Fruit fly (Drosophila melanogaster) whole organism, embryonic: ENCODE results near the gene Xe7.

Experiments used
- Antp ChIP-seq: fragments of 200-800 bp; sonication (Bioruptor generic); optimal IDR thresholded peaks from 3 replicates; lab custom pipeline; 2016; ENCODE audit warnings: missing biosample characterization, missing genetic modification characterization
- C15 ChIP-seq: fragments of 200-800 bp; sonication (Bioruptor generic); IDR thresholded peaks from 3 replicates; pipeline ENCODE4 v1.3.6; 2022; ENCODE audit warnings: missing biosample characterization, missing genetic modification characterization
- CG10209 ChIP-seq: fragments of 200-800 bp; sonication (Bioruptor generic); optimal IDR thresholded peaks from 3 replicates; lab custom pipeline; 2017; ENCODE audit warnings: missing biosample characterization, mild to moderate bottlenecking, missing genetic modification characterization, missing genetic modification reagents
- CG10267 ChIP-seq: fragments of 200-800 bp; sonication (Bioruptor generic); optimal IDR thresholded peaks from 2 replicates; lab custom pipeline; 2018; ENCODE audit warnings: missing biosample characterization, mild to moderate bottlenecking, missing genetic modification characterization, moderate library complexity
- CG10462 ChIP-seq: fragments of 200-800 bp; sonication (Bioruptor generic); optimal IDR thresholded peaks from 2 replicates; lab custom pipeline; 2016; ENCODE audit warnings: missing biosample characterization, missing genetic modification characterization
- CG1233 ChIP-seq: fragments of 200-800 bp; sonication (Bioruptor generic); optimal IDR thresholded peaks from 4 replicates; lab custom pipeline; 2018; ENCODE audit warnings: missing biosample characterization, mild to moderate bottlenecking, missing genetic modification characterization
- CG14710 ChIP-seq: fragments of 200-800 bp; sonication (Bioruptor generic); optimal IDR thresholded peaks from 3 replicates; lab custom pipeline; 2019; ENCODE audit warnings: missing biosample characterization, mild to moderate bottlenecking, missing genetic modification characterization, moderate library complexity
- CG1529 ChIP-seq: fragments of 200-800 bp; sonication (Bioruptor generic); optimal IDR thresholded peaks from 3 replicates; lab custom pipeline; 2018; ENCODE audit warnings: missing biosample characterization, missing genetic modification characterization
- CG15514 ChIP-seq: fragments of 200-800 bp; sonication (Bioruptor generic); optimal IDR thresholded peaks from 3 replicates; lab custom pipeline; 2017; ENCODE audit warnings: missing biosample characterization, missing genetic modification characterization, mild to moderate bottlenecking, moderate library complexity, missing genetic modification reagents
- CG18619 ChIP-seq: fragments of 200-800 bp; sonication (Bioruptor generic); optimal IDR thresholded peaks from 3 replicates; lab custom pipeline; 2017; ENCODE audit warnings: missing biosample characterization, mild to moderate bottlenecking, missing genetic modification characterization
- CG2202 ChIP-seq: fragments of 200-800 bp; sonication (Bioruptor generic); optimal IDR thresholded peaks from 2 replicates; lab custom pipeline; 2018; ENCODE audit warnings: missing biosample characterization, mild to moderate bottlenecking, missing genetic modification characterization
- CG3065 ChIP-seq: fragments of 200-800 bp; sonication (Bioruptor generic); optimal IDR thresholded peaks from 2 replicates; lab custom pipeline; 2016; ENCODE audit warnings: missing biosample characterization, missing genetic modification characterization
- CG32767 ChIP-seq: fragments of 200-800 bp; sonication (Bioruptor generic); IDR thresholded peaks from 2 replicates; pipeline ENCODE4 v1.3.6; 2022; ENCODE audit warnings: missing biosample characterization, missing genetic modification characterization
- CG4328 ChIP-seq: fragments of 200-800 bp; sonication (Bioruptor generic); optimal IDR thresholded peaks from 3 replicates; lab custom pipeline; 2017; ENCODE audit warnings: missing biosample characterization, missing genetic modification reagents, missing genetic modification characterization
- CG6654 ChIP-seq: fragments of 200-800 bp; sonication (Bioruptor generic); optimal IDR thresholded peaks from 2 replicates; lab custom pipeline; 2017; ENCODE audit warnings: missing biosample characterization, mild to moderate bottlenecking, missing genetic modification characterization
- CG8359 ChIP-seq: fragments of 200-800 bp; sonication (Bioruptor generic); optimal IDR thresholded peaks from 2 replicates; lab custom pipeline; 2017; ENCODE audit warnings: missing biosample characterization, mild to moderate bottlenecking, missing genetic modification characterization, borderline replicate concordance
- CG8478 ChIP-seq: fragments of >200 bp; optimal IDR thresholded peaks from 2 replicates; lab custom pipeline; 2018
- CG9797 ChIP-seq: fragments of 200-800 bp; sonication (Bioruptor generic); optimal IDR thresholded peaks from 3 replicates; lab custom pipeline; 2018; ENCODE audit warnings: missing biosample characterization, mild to moderate bottlenecking, missing genetic modification characterization
- Camta ChIP-seq: fragments of 200-800 bp; sonication (Bioruptor generic); optimal IDR thresholded peaks from 2 replicates; lab custom pipeline; 2016; ENCODE audit warnings: missing biosample characterization, missing genetic modification characterization
- Dfd ChIP-seq, 2 experiments: fragments of >200 bp; optimal IDR thresholded peaks; 2 replicates each; lab custom pipeline; 2017; ENCODE audit warnings: missing biosample characterization in 2 of 2, missing genetic modification characterization in 2 of 2
- Dll ChIP-seq: fragments of 200-800 bp; sonication (Bioruptor generic); IDR thresholded peaks from 4 replicates; pipeline ENCODE4 v1.3.6; 2022; ENCODE audit warnings: missing biosample characterization, missing genetic modification characterization; ENCODE audit not compliant: partially characterized antibody
- Doc3 ChIP-seq: fragments of 200-800 bp; sonication (Bioruptor generic); IDR thresholded peaks from 3 replicates; pipeline ENCODE4 v1.3.6; 2022; ENCODE audit warnings: missing biosample characterization, missing genetic modification characterization; ENCODE audit not compliant: partially characterized antibody
- Gsc ChIP-seq: fragments of 200-800 bp; sonication (Bioruptor generic); IDR thresholded peaks from 2 replicates; pipeline ENCODE4 v1.3.6; 2022; ENCODE audit warnings: missing biosample characterization, missing genetic modification characterization
- Gug ChIP-seq: fragments of 200-800 bp; sonication (Bioruptor generic); IDR thresholded peaks from 4 replicates; pipeline ENCODE4 v1.3.6; 2022; ENCODE audit warnings: missing biosample characterization, missing genetic modification characterization
- H2.0 ChIP-seq: fragments of 200-800 bp; sonication (Bioruptor generic); IDR thresholded peaks from 2 replicates; pipeline ENCODE4 v1.3.6; 2022; ENCODE audit warnings: missing biosample characterization, missing genetic modification characterization
- HLH4C ChIP-seq: fragments of 200-800 bp; sonication (Bioruptor generic); IDR thresholded peaks from 3 replicates; pipeline ENCODE4 v1.3.6; 2022; ENCODE audit warnings: missing biosample characterization, missing genetic modification characterization; ENCODE audit not compliant: partially characterized antibody
- HmgD ChIP-seq: fragments of 200-800 bp; sonication (Bioruptor generic); optimal IDR thresholded peaks from 3 replicates; lab custom pipeline; 2016; ENCODE audit warnings: missing biosample characterization, missing genetic modification characterization
- Jarid2 ChIP-seq: fragments of 200-800 bp; sonication (Bioruptor generic); optimal IDR thresholded peaks from 3 replicates; lab custom pipeline; 2017; ENCODE audit warnings: mild to moderate bottlenecking, missing biosample characterization, missing genetic modification reagents, missing genetic modification characterization
- Lim3 ChIP-seq: fragments of 200-800 bp; sonication (Bioruptor generic); IDR thresholded peaks from 2 replicates; pipeline ENCODE4 v1.3.6; 2022; ENCODE audit warnings: missing biosample characterization, missing genetic modification characterization
- MTF-1 ChIP-seq: fragments of 200-800 bp; sonication (Bioruptor generic); optimal IDR thresholded peaks from 2 replicates; lab custom pipeline; 2018; ENCODE audit warnings: missing biosample characterization, mild to moderate bottlenecking, missing genetic modification characterization, borderline replicate concordance
- Nf-YA ChIP-seq: fragments of 200-800 bp; sonication (Bioruptor generic); IDR thresholded peaks from 2 replicates; pipeline ENCODE4 v1.3.6; 2022; ENCODE audit warnings: missing biosample characterization, missing genetic modification characterization
- Sox102F ChIP-seq: fragments of 200-800 bp; sonication (Bioruptor generic); optimal IDR thresholded peaks from 2 replicates; lab custom pipeline; 2018; ENCODE audit warnings: missing biosample characterization, mild to moderate bottlenecking, missing genetic modification characterization, moderate library complexity
- Usf ChIP-seq: fragments of 200-800 bp; sonication (Bioruptor generic); optimal IDR thresholded peaks from 2 replicates; lab custom pipeline; 2017; ENCODE audit warnings: missing genotype, missing biosample characterization, missing genetic modification characterization
- cad ChIP-seq: fragments of >200 bp; optimal IDR thresholded peaks from 2 replicates; lab custom pipeline; 2017; ENCODE audit warnings: missing biosample characterization, missing genetic modification characterization
- dan ChIP-seq: fragments of 200-800 bp; sonication (Bioruptor generic); IDR thresholded peaks from 2 replicates; pipeline ENCODE4 v1.3.6; 2022; ENCODE audit warnings: missing biosample characterization, missing genetic modification characterization
- hb ChIP-seq: fragments of 200-800 bp; sonication (Bioruptor generic); IDR thresholded peaks from 3 replicates; pipeline ENCODE4 v1.3.6; 2022; ENCODE audit warnings: missing biosample characterization, missing genetic modification characterization; ENCODE audit not compliant: partially characterized antibody
- hbn ChIP-seq: fragments of 200-800 bp; sonication (Bioruptor generic); IDR thresholded peaks from 2 replicates; pipeline ENCODE4 v1.3.6; 2022; ENCODE audit warnings: missing biosample characterization, missing genetic modification characterization; ENCODE audit not compliant: partially characterized antibody
- onecut ChIP-seq: fragments of 200-800 bp; sonication (Bioruptor generic); IDR thresholded peaks from 2 replicates; pipeline ENCODE4 v1.3.6; 2022; ENCODE audit warnings: missing biosample characterization, missing genetic modification characterization
- row ChIP-seq: fragments of 200-800 bp; sonication (Bioruptor generic); IDR thresholded peaks from 3 replicates; pipeline ENCODE4 v1.3.6; 2022; ENCODE audit warnings: missing biosample characterization, missing genetic modification characterization
- sc ChIP-seq, 3 experiments: fragments of >200 bp in 2 of 3; fragments of 200-800 bp in 1 of 3; sonication (Bioruptor generic) in 1 of 3; optimal IDR thresholded peaks; 2 replicates in 2 of 3; 3 replicates in 1 of 3; lab custom pipeline; 2017; ENCODE audit warnings: mild to moderate bottlenecking in 1 of 3, missing biosample characterization in 1 of 3, missing genetic modification characterization in 1 of 3, missing genetic modification reagents in 1 of 3
- sens-2 ChIP-seq: fragments of 200-800 bp; sonication (Bioruptor generic); IDR thresholded peaks from 2 replicates; pipeline ENCODE4 v1.3.6; 2022; ENCODE audit warnings: missing biosample characterization, missing genetic modification characterization
- ssp ChIP-seq: fragments of 200-800 bp; sonication (Bioruptor generic); IDR thresholded peaks from 2 replicates; pipeline ENCODE4 v1.3.6; 2022; ENCODE audit warnings: missing biosample characterization, missing genetic modification characterization
- stc ChIP-seq: fragments of 200-800 bp; sonication (Bioruptor generic); IDR thresholded peaks from 2 replicates; pipeline ENCODE4 v1.3.6; 2022; ENCODE audit warnings: missing biosample characterization, missing genetic modification characterization
- sug ChIP-seq: fragments of 200-800 bp; optimal IDR thresholded peaks from 2 replicates; lab custom pipeline; 2019; ENCODE audit warnings: missing biosample characterization, mild to moderate bottlenecking, missing genetic modification characterization, moderate library complexity
- tgo ChIP-seq: fragments of 200-800 bp; sonication (Bioruptor generic); IDR thresholded peaks from 3 replicates; pipeline ENCODE4 v1.3.6; 2022; ENCODE audit warnings: missing biosample characterization, missing genetic modification characterization
- tna ChIP-seq: fragments of 200-800 bp; sonication (Bioruptor generic); IDR thresholded peaks from 2 replicates; pipeline ENCODE4 v1.3.6; 2022; ENCODE audit warnings: missing biosample characterization, missing genetic modification characterization; ENCODE audit not compliant: partially characterized antibody
- ttk ChIP-seq: fragments of 200-800 bp; sonication (Bioruptor generic); IDR thresholded peaks from 2 replicates; pipeline ENCODE4 v2.1.2; 2022; ENCODE audit warnings: missing biosample characterization, missing genetic modification characterization
- tup ChIP-seq: fragments of 200-800 bp; sonication (Bioruptor generic); optimal IDR thresholded peaks from 2 replicates; lab custom pipeline; 2016; ENCODE audit warnings: missing biosample characterization, mild to moderate bottlenecking, missing genetic modification characterization, moderate library complexity
- zfh2 ChIP-seq: fragments of 200-800 bp; sonication (Bioruptor generic); optimal IDR thresholded peaks from 2 replicates; lab custom pipeline; 2016; ENCODE audit warnings: missing biosample characterization, missing genetic modification characterization

Xe7 gene

dm6 chr3R:5620387-5620956 lies 48.7 kb downstream of the Xe7 start (continued):
- TF ChIP-seq CG8359 (no peak), Gsc (peak; percentile 13; the same call in 1 of the 2 replicates), CG1529 (peak; percentile 42), Nf-YA (GFP tag; lab: Robert Waterston, UW) (peak; percentile 35; the same call in 1 of the 2 replicates), Antp (GFP tag; lab: Kevin White, UChicago) (peak; percentile 73), Gug (GFP tag; lab: Robert Waterston, UW) (peak; percentile 42; the same call in 2 of the 4 replicates), hb (no peak), Dll (GFP tag; lab: Robert Waterston, UW) (no peak), Sox102F (GFP tag; lab: Kevin White, UChicago) (peak; percentile 73), CG9797 (no peak), HLH4C (GFP tag; lab: Robert Waterston, UW) (no peak), Usf (GFP tag; lab: Kevin White, UChicago) (peak; percentile 6), Jarid2 (GFP tag; lab: Kevin White, UChicago) (no peak), MTF-1 (GFP tag; lab: Kevin White, UChicago) (peak; percentile 25), CG2202 (peak; percentile 27), Lim3 (GFP tag; lab: Robert Waterston, UW) (no peak), CG3065 (no peak), sug (peak; percentile 13), ssp (GFP tag; lab: Robert Waterston, UW) (no peak), CG10462 (GFP tag; lab: Kevin White, UChicago) (peak; percentile 20), ttk (GFP tag; lab: Robert Waterston, UW) (peak; percentile 49; the same call in 1 of the 2 replicates), row (GFP tag; lab: Robert Waterston, UW) (peak; percentile 71), C15 (GFP tag; lab: Robert Waterston, UW) (peak; percentile 17; the same call in 1 of the 3 replicates), Camta (GFP tag; lab: Kevin White, UChicago) (peak; percentile 62), tup (GFP tag; lab: Kevin White, UChicago) (no peak), sc (optimal IDR thresholded peaks at IDR 0.05; lab: Kevin White, UChicago) (no peak), sc (GFP tag; optimal IDR thresholded peaks at IDR 0.05; lab: Kevin White, UChicago) (peak; percentile 39), HmgD (no peak), CG32767 (GFP tag; lab: Robert Waterston, UW) (no peak), CG18619 (GFP tag; lab: Kevin White, UChicago) (peak; percentile 66), Dfd (GFP tag; optimal IDR thresholded peaks at IDR 0.05; lab: Kevin White, UChicago) (no peak), onecut (GFP tag; lab: Robert Waterston, UW) (peak; percentile 39), cad (GFP tag; lab: Kevin White, UChicago) (no peak), CG15514 (peak; percentile 37), CG14710 (tag; lab: Kevin White, UChicago) (peak; percentile 60), CG1233 (GFP tag; lab: Kevin White, UChicago) (peak; percentile 59), CG10267 (tag; lab: Kevin White, UChicago) (peak; percentile 47), CG6654 (peak; percentile 38), tna (GFP tag; lab: Robert Waterston, UW) (no peak), stc (peak; percentile 48; the same call in 1 of the 2 replicates), Doc3 (GFP tag; lab: Robert Waterston, UW) (no peak), CG8478 (lab: Kevin White, UChicago) (no peak), CG10209 (GFP tag; lab: Kevin White, UChicago) (peak; percentile 63), tgo (GFP tag; lab: Robert Waterston, UW) (peak; percentile 55), sens-2 (GFP tag; lab: Robert Waterston, UW) (peak; percentile 65), zfh2 (GFP tag; lab: Kevin White, UChicago) (peak; percentile 38), H2.0 (GFP tag; lab: Robert Waterston, UW) (peak; percentile 68), CG4328 (GFP tag; lab: Kevin White, UChicago) (no peak), hbn (GFP tag; lab: Robert Waterston, UW) (no peak), dan (GFP tag; lab: Robert Waterston, UW) (no peak)
